Worm (Caenorhabditis elegans): Measurements from ENCODE around the gene F29A7.4.

The F29A7.4 gene

DNA sequence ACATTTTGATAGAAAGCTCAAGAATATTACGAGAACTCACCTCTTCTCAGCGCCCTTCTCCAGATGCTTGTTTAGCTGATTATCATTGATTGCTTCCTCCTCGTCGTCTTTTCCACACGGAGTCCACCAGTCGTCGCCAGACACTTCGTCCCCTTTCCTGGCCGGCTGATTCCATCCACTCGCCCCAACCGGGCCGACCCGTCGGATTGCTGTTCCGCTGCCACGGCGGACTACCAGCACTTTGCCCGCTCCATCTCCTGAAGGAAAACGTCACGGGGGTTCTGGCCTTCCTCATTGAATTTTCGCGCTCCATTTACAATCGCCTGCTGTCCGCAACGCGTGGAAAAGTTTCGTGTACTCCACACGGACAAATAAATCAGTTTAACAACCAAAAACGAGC is 33.6 kb downstream of the F29A7.4 start:
- TF ChIP-seq madf-3 (GFP tag; IDR thresholded peaks at IDR 0.05) (no peak), egrh-3 (GFP tag; IDR thresholded peaks at IDR 0.05) (peak; percentile 63; the same call in 1 of the 2 replicates), hrde-1 (tag; optimal IDR thresholded peaks at IDR 0.05; ENCODE audit: borderline replicate concordance) (no peak), zfh-2 (GFP tag; conservative IDR thresholded peaks at IDR 0.05) (peak; percentile 73), Y53G8AR.9 (GFP tag; conservative IDR thresholded peaks at IDR 0.05) (no peak), die-1 (tag; optimal IDR thresholded peaks at IDR 0.05) (no peak)

DNA sequence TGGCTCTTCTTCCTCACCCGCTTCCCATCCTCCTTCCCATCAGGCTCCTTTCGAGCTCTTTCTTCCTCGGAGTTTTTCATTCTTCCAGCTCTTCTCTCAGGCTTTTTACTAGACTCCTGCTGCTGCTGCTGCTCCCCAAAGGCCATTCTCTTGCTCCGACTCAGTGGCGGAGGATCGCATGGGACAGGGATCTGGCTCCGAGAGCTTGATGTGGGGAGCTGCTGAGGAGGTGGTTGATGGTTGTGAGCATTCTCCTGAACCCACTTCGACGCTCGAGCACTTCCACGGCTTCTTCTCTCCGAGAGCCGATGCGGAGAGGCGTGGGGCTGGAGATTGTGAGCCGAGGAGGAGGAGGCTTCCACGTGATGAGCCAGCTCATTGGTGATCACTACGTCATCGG is 36.0 kb downstream of the F29A7.4 start:
- no peak for TF ChIP-seq ceh-100 (GFP tag; IDR thresholded peaks at IDR 0.05)
- TF ChIP-seq F37B4.10 (GFP tag; IDR thresholded peaks at IDR 0.05) = 0 out of 2 replicates have a peak, but pooled peaks have one; percentile 64
- no peak for TF ChIP-seq let-607 (tag; optimal IDR thresholded peaks at IDR 0.05)
- TF ChIP-seq egrh-3 (GFP tag; IDR thresholded peaks at IDR 0.05) = peak; percentile 86; the same call in 1 of the 2 replicates
- TF ChIP-seq zfh-2 (GFP tag; conservative IDR thresholded peaks at IDR 0.05) = peak; percentile 88
- TF ChIP-seq dpff-1 (tag; optimal IDR thresholded peaks at IDR 0.05) = no peak

DNA sequence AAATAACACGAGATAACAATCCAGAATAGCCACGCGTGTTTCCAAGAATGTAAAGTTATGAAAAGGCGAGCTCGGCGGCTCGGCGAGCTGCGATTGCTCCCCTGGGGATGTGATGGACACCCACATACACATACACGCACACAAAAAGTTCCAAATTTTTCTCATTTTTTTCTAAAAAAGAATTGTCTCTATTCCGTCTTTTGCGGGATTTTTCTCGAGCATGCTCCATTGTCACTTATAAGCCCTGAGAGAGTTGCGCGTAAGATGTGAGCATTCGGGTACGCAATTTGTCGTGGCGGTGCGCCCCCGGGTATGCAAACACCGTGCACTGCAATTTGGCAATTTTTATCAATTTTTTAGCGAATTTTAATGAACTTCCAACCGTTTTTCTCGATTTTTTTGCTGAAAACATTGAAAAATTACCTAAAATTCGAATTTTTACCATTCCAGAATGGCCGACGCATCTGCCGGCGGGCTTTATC is 37.3 kb downstream of the F29A7.4 start, which contains the start of the genes F08D12.12 and srpa-72:
Gene F08D12.12, minus strand, starts transcription at position 51 of the 482 bp plus-strand sequence.
Gene srpa-72, plus strand, starts transcription at position 451 of the 482 bp plus-strand sequence.
- no peak for TF ChIP-seq mel-28 (tag; optimal IDR thresholded peaks at IDR 0.05; ENCODE audit: borderline replicate concordance)
- TF ChIP-seq F10E7.11 (tag; optimal IDR thresholded peaks at IDR 0.05) = no peak
- TF ChIP-seq ceh-91 (GFP tag; IDR thresholded peaks at IDR 0.05) = no peak
- TF ChIP-seq hmg-1.2 (GFP tag; IDR thresholded peaks at IDR 0.05) = peak; percentile 34; the same call in 1 of the 2 replicates
- peak; percentile 30 for TF ChIP-seq tbp1 (GFP tag; optimal IDR thresholded peaks at IDR 0.05)
- TF ChIP-seq lin-54 (GFP tag; optimal IDR thresholded peaks at IDR 0.05) = peak; percentile 36
- no peak for TF ChIP-seq cebp-1 (GFP tag; IDR thresholded peaks at IDR 0.05)
- TF ChIP-seq cebp-1 (tag; optimal IDR thresholded peaks at IDR 0.05) = peak; percentile 16
- no peak for TF ChIP-seq madf-3 (GFP tag; IDR thresholded peaks at IDR 0.05)
- TF ChIP-seq die-1 (tag; optimal IDR thresholded peaks at IDR 0.05) = no peak
- TF ChIP-seq aptf-3 (GFP tag; IDR thresholded peaks at IDR 0.05) = no peak
- TF ChIP-seq let-607 (tag; optimal IDR thresholded peaks at IDR 0.05) = peak; percentile 5 to 53
- TF ChIP-seq zim-3 (tag; optimal IDR thresholded peaks at IDR 0.05) = no peak
- TF ChIP-seq F55B11.4 (tag; optimal IDR thresholded peaks at IDR 0.05; ENCODE audit: borderline replicate concordance, insufficient read depth) = no peak
- TF ChIP-seq F33H1.4 (GFP tag; IDR thresholded peaks at IDR 0.05) = no peak
- TF ChIP-seq mcd-1 (GFP tag; IDR thresholded peaks at IDR 0.05) = peak; percentile 54
- TF ChIP-seq ztf-25 (GFP tag; IDR thresholded peaks at IDR 0.05) = no peak
- no peak for TF ChIP-seq ekl-4 (GFP tag; IDR thresholded peaks at IDR 0.05)
- TF ChIP-seq T07F8.4 (tag; optimal IDR thresholded peaks at IDR 0.05) = no peak
- peak; percentile 6 for TF ChIP-seq lsl-1 (GFP tag; optimal IDR thresholded peaks at IDR 0.05)
- TF ChIP-seq ztf-28 (GFP tag; IDR thresholded peaks at IDR 0.05) = no peak

DNA sequence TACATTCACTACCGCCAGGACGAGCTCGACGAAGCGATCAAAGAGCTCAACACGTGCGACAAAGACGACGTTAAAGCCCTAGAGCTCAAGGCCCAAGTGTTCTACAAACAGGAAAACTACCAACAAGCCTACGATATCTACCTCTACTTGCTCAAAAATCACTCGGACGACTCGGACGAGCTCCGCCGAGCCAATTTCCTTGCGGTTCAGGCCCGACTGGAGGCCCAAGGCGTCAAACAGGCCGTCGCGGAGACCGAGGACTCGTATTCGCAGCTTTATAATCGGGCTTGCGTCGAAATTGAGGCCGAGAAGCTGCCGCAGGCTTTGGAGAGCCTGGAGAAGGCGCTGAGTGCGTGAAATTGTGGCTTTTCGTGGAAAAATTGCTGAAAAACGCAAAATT is 38.1 kb downstream of the F29A7.4 start:
- TF ChIP-seq egrh-3 (GFP tag; IDR thresholded peaks at IDR 0.05) (peak; percentile 25; the same call in 1 of the 2 replicates), zfh-2 (GFP tag; conservative IDR thresholded peaks at IDR 0.05) (peak; percentile 66; the same call in 1 of the 2 replicates), lsy-27 (tag; optimal IDR thresholded peaks at IDR 0.05; ENCODE audit: borderline replicate concordance, insufficient read depth) (no peak), madf-6 (GFP tag; IDR thresholded peaks at IDR 0.05) (peak; percentile 26; the same call in 1 of the 2 replicates), dpl-1 (GFP tag; optimal IDR thresholded peaks at IDR 0.05) (no peak)

All from whole organism, young adult.